Worm (Caenorhabditis elegans) whole organism, L4 larva: ENCODE measurements around the gene Y73F8A.22.
A peak's percentile ranks its signal among the peaks of the same experiment; 100 is the strongest.

Experiments used
- F26F4.8 ChIP-seq: fragments of 200-800 bp; sonication (Bioruptor generic); conservative IDR thresholded peaks from 2 replicates; pipeline ENCODE4 v1.3.6; 2022; ENCODE audit warnings: missing genetic modification characterization, missing compliant biosample characterization
- F49E8.2 ChIP-seq: sonication (generic microtip); optimal IDR thresholded peaks from 2 replicates; lab custom pipeline; 2016; ENCODE audit warnings: missing compliant biosample characterization, mild to moderate bottlenecking, missing genetic modification characterization, borderline replicate concordance
- R02D3.7 ChIP-seq: fragments of 150-350 bp; sonication (generic microtip); optimal IDR thresholded peaks from 3 replicates; lab custom pipeline; 2014; ENCODE audit warnings: missing biosample characterization, missing genetic modification characterization
- T20F7.1 ChIP-seq: fragments of 200-800 bp; sonication (Bioruptor generic); optimal IDR thresholded peaks from 2 replicates; lab custom pipeline; 2018; ENCODE audit warnings: mild to moderate bottlenecking, missing genetic modification characterization, missing compliant biosample characterization
- T26A8.4 ChIP-seq: fragments of 200-800 bp; sonication (Bioruptor generic); IDR thresholded peaks from 2 replicates; pipeline ENCODE4 v1.3.6; 2022; ENCODE audit warnings: missing genetic modification characterization, missing compliant biosample characterization
- Y105C5A.15 ChIP-seq: fragments of 200-800 bp; sonication (Bioruptor generic); IDR thresholded peaks from 2 replicates; pipeline ENCODE4 v1.3.6; 2022; ENCODE audit warnings: missing genetic modification characterization, missing compliant biosample characterization
- Y48G9A.11 ChIP-seq: fragments of 200-800 bp; sonication (Bioruptor generic); IDR thresholded peaks from 2 replicates; pipeline ENCODE4 v1.3.6; 2022; ENCODE audit warnings: missing genetic modification reagents, missing genetic modification characterization, missing compliant biosample characterization
- ZK337.2 ChIP-seq: fragments of 200-800 bp; sonication (Bioruptor generic); IDR thresholded peaks from 2 replicates; pipeline ENCODE4 v1.3.6; 2022; ENCODE audit warnings: missing genetic modification reagents, missing genetic modification characterization, missing compliant biosample characterization
- aha-1 ChIP-seq: fragments of 150-350 bp; peaks from one replicate; lab custom pipeline; 2014; ENCODE audit warnings: missing biosample characterization, missing genetic modification characterization
- arid-1 ChIP-seq: fragments of 200-800 bp; sonication (Bioruptor generic); conservative IDR thresholded peaks from 2 replicates; pipeline ENCODE4 v1.3.6; 2022; ENCODE audit warnings: missing genetic modification reagents, missing genetic modification characterization, missing compliant biosample characterization
- attf-4 ChIP-seq: sonication (generic microtip); optimal IDR thresholded peaks from 3 replicates; lab custom pipeline; 2017; ENCODE audit warnings: missing biosample characterization, missing genetic modification characterization
- ceh-28 ChIP-seq: fragments of 150-350 bp; optimal IDR thresholded peaks from 2 replicates; lab custom pipeline; 2014; ENCODE audit warnings: missing biosample characterization, missing genetic modification reagents, missing genetic modification characterization
- ceh-82 ChIP-seq: sonication (generic microtip); optimal IDR thresholded peaks from 2 replicates; lab custom pipeline; 2017; ENCODE audit warnings: missing biosample characterization, missing genetic modification characterization
- cey-2 ChIP-seq: sonication (generic microtip); optimal IDR thresholded peaks from 3 replicates; lab custom pipeline; 2017; ENCODE audit warnings: missing genetic modification characterization, mild to moderate bottlenecking, missing compliant biosample characterization, antibody characterized with exemption, borderline replicate concordance; ENCODE audit not compliant: insufficient read depth
- ctbp-1 ChIP-seq: fragments of 200-800 bp; sonication (Bioruptor generic); IDR thresholded peaks from 2 replicates; pipeline ENCODE4 v1.3.6; 2022; ENCODE audit warnings: missing genetic modification reagents, missing genetic modification characterization, missing compliant biosample characterization
- daf-16 ChIP-seq, 3 experiments: sonication (generic microtip); optimal IDR thresholded peaks; 2 replicates each; lab custom pipeline; 2016 to 2017; ENCODE audit warnings: missing genetic modification characterization in 3 of 3, missing genetic modification reagents in 3 of 3, mild to moderate bottlenecking in 2 of 3, missing compliant biosample characterization in 2 of 3, missing biosample characterization in 1 of 3, moderate library complexity in 1 of 3
- daf-19 ChIP-seq: fragments of 200-800 bp; sonication (Bioruptor generic); conservative IDR thresholded peaks from 2 replicates; pipeline ENCODE4 v1.3.6; 2022; ENCODE audit warnings: missing genetic modification characterization, missing compliant biosample characterization
- dmd-6 ChIP-seq: fragments of 200-800 bp; sonication (Bioruptor generic); IDR thresholded peaks from 2 replicates; pipeline ENCODE4 v1.3.6; 2022; ENCODE audit warnings: missing genetic modification reagents, missing genetic modification characterization, missing compliant biosample characterization
- dve-1 ChIP-seq: sonication (generic microtip); optimal IDR thresholded peaks from 2 replicates; lab custom pipeline; 2017; ENCODE audit warnings: antibody characterized with exemption, mild to moderate bottlenecking, missing genetic modification characterization, missing compliant biosample characterization; ENCODE audit not compliant: insufficient read depth
- gei-8 ChIP-seq: fragments of 200-800 bp; sonication (Bioruptor generic); optimal IDR thresholded peaks from 2 replicates; lab custom pipeline; 2018; ENCODE audit warnings: mild to moderate bottlenecking, missing genetic modification characterization, missing compliant biosample characterization
- hif-1 ChIP-seq, 2 experiments: sonication (generic microtip); optimal IDR thresholded peaks; 2 replicates each; lab custom pipeline; 2016 to 2017; ENCODE audit warnings: missing compliant biosample characterization in 2 of 2, missing genetic modification characterization in 2 of 2, missing genetic modification reagents in 2 of 2, missing genotype in 2 of 2, mild to moderate bottlenecking in 1 of 2
- hlh-11 ChIP-seq: fragments of 200-800 bp; sonication (Bioruptor generic); optimal IDR thresholded peaks from 2 replicates; lab custom pipeline; 2018; ENCODE audit warnings: mild to moderate bottlenecking, missing genetic modification characterization, missing compliant biosample characterization
- hlh-30 ChIP-seq: sonication (generic microtip); optimal IDR thresholded peaks from 2 replicates; lab custom pipeline; 2017; ENCODE audit warnings: antibody characterized with exemption, mild to moderate bottlenecking, missing genetic modification characterization, missing compliant biosample characterization; ENCODE audit not compliant: insufficient read depth
- jun-1 ChIP-seq: fragments of 150-350 bp; optimal IDR thresholded peaks from 2 replicates; lab custom pipeline; 2014; ENCODE audit warnings: missing biosample characterization, missing genetic modification reagents, missing genetic modification characterization
- lim-7 ChIP-seq: fragments of 200-800 bp; sonication (Bioruptor generic); IDR thresholded peaks from 2 replicates; pipeline ENCODE4 v1.3.6; 2022; ENCODE audit warnings: missing genetic modification characterization, missing compliant biosample characterization
- lin-1 ChIP-seq: fragments of 200-800 bp; sonication (Bioruptor generic); IDR thresholded peaks from 2 replicates; pipeline ENCODE4 v1.3.6; 2022; ENCODE audit warnings: missing genetic modification reagents, missing genetic modification characterization, missing compliant biosample characterization
- lin-15B ChIP-seq: fragments of 150-350 bp; sonication (generic microtip); optimal IDR thresholded peaks from 3 replicates; lab custom pipeline; 2014; ENCODE audit warnings: missing biosample characterization, missing genetic modification characterization
- lin-29 ChIP-seq: fragments of 200-800 bp; sonication (Bioruptor generic); IDR thresholded peaks from 2 replicates; pipeline ENCODE4 v1.3.6; 2022; ENCODE audit warnings: missing genetic modification reagents, missing genetic modification characterization, missing compliant biosample characterization
- lin-38 ChIP-seq: fragments of 200-800 bp; sonication (Bioruptor generic); IDR thresholded peaks from 2 replicates; pipeline ENCODE4 v1.3.6; 2022; ENCODE audit warnings: missing genetic modification reagents, missing genetic modification characterization, missing compliant biosample characterization
- mdl-1 ChIP-seq, 2 experiments: fragments of 150-350 bp in 1 of 2; sonication (generic microtip) in 1 of 2; optimal IDR thresholded peaks; 2 replicates each; lab custom pipeline; 2014 to 2017; ENCODE audit warnings: missing biosample characterization in 2 of 2, missing genetic modification characterization in 2 of 2
- mep-1 ChIP-seq: fragments of 150-350 bp; sonication (generic microtip); optimal IDR thresholded peaks from 3 replicates; lab custom pipeline; 2014; ENCODE audit warnings: missing biosample characterization, missing genetic modification characterization
- mes-2 ChIP-seq: sonication (generic microtip); optimal IDR thresholded peaks from 2 replicates; lab custom pipeline; 2016; ENCODE audit warnings: missing genotype, mild to moderate bottlenecking, missing genetic modification characterization, missing compliant biosample characterization; ENCODE audit not compliant: poor library complexity, severe bottlenecking
- mxl-2 ChIP-seq: fragments of 200-800 bp; sonication (Bioruptor generic); conservative IDR thresholded peaks from 2 replicates; pipeline ENCODE4 v1.3.6; 2022; ENCODE audit warnings: missing genetic modification reagents, missing genetic modification characterization, missing compliant biosample characterization
- mxl-3 ChIP-seq: fragments of 200-800 bp; sonication (Bioruptor generic); optimal IDR thresholded peaks from 2 replicates; lab custom pipeline; 2018; ENCODE audit warnings: mild to moderate bottlenecking, missing genetic modification characterization, missing compliant biosample characterization
- nhr-10 ChIP-seq: fragments of 150-350 bp; optimal IDR thresholded peaks from 2 replicates; lab custom pipeline; 2014; ENCODE audit warnings: missing biosample characterization, missing genetic modification characterization
- nhr-102 ChIP-seq: sonication (generic microtip); optimal IDR thresholded peaks from 2 replicates; lab custom pipeline; 2016; ENCODE audit warnings: mild to moderate bottlenecking, missing genetic modification characterization, moderate library complexity, missing compliant biosample characterization
- nhr-25 ChIP-seq: sonication (generic microtip); optimal IDR thresholded peaks from 2 replicates; lab custom pipeline; 2017; ENCODE audit warnings: missing genetic modification characterization, mild to moderate bottlenecking, missing compliant biosample characterization, antibody characterized with exemption, moderate library complexity, borderline replicate concordance; ENCODE audit not compliant: insufficient read depth
- nhr-28 ChIP-seq: fragments of 150-350 bp; optimal IDR thresholded peaks from 2 replicates; lab custom pipeline; 2014; ENCODE audit warnings: missing biosample characterization, missing genetic modification characterization
- nhr-42 ChIP-seq: fragments of 200-800 bp; sonication (Bioruptor generic); IDR thresholded peaks from 2 replicates; pipeline ENCODE4 v1.3.6; 2022; ENCODE audit warnings: missing genetic modification characterization, missing compliant biosample characterization
- pqm-1 ChIP-seq: sonication (generic microtip); optimal IDR thresholded peaks from 2 replicates; lab custom pipeline; 2017; ENCODE audit warnings: missing biosample characterization, missing genetic modification characterization
- rbr-2 ChIP-seq: sonication (generic microtip); optimal IDR thresholded peaks from 2 replicates; lab custom pipeline; 2016; ENCODE audit warnings: missing genotype, missing genetic modification characterization, missing compliant biosample characterization
- snpc-4 ChIP-seq: fragments of 150-350 bp; optimal IDR thresholded peaks from 2 replicates; lab custom pipeline; 2014; ENCODE audit warnings: missing biosample characterization, missing genetic modification characterization
- spr-1 ChIP-seq: sonication (generic microtip); optimal IDR thresholded peaks from 2 replicates; lab custom pipeline; 2016; ENCODE audit warnings: mild to moderate bottlenecking, missing genetic modification characterization, missing compliant biosample characterization
- tag-97 ChIP-seq: fragments of 200-800 bp; sonication (Bioruptor generic); IDR thresholded peaks from 2 replicates; pipeline ENCODE4 v1.3.6; 2022; ENCODE audit warnings: missing genetic modification characterization, missing compliant biosample characterization
- tra-1 ChIP-seq: fragments of 200-800 bp; sonication (Bioruptor generic); IDR thresholded peaks from 2 replicates; pipeline ENCODE4 v1.3.6; 2022; ENCODE audit warnings: missing genetic modification reagents, missing genetic modification characterization, missing compliant biosample characterization
- unc-62 ChIP-seq, 3 experiments: fragments of 150-350 bp in 1 of 3; sonication (generic microtip); optimal IDR thresholded peaks in 2 of 3; peaks in 1 of 3; 1 replicate in 1 of 3; 2 replicates in 2 of 3; lab custom pipeline; 2014 to 2017; ENCODE audit warnings: missing biosample characterization in 3 of 3, missing genetic modification characterization in 3 of 3, missing genetic modification reagents in 3 of 3, missing genotype in 1 of 3
- zfp-3 ChIP-seq: fragments of 200-800 bp; sonication (Bioruptor generic); conservative IDR thresholded peaks from 2 replicates; pipeline ENCODE4 v1.3.6; 2022; ENCODE audit warnings: missing genetic modification reagents, missing genetic modification characterization, missing compliant biosample characterization
- zip-11 ChIP-seq: fragments of 200-800 bp; sonication (Bioruptor generic); IDR thresholded peaks from 2 replicates; pipeline ENCODE4 v1.3.6; 2022; ENCODE audit warnings: missing genetic modification characterization, missing compliant biosample characterization

Y73F8A.22 gene

ce11 chrIV:15471430-15471829 is 30.2 kb upstream of the Y73F8A.22 start, which contains the start of gene ntl-11 (continued):
- TF ChIP-seq F49E8.2 (peak; percentile 97), T26A8.4 (GFP tag; lab: Robert Waterston, UW) (peak; percentile 98), mxl-3 (GFP tag; lab: Kevin White, UChicago) (peak; percentile 39), dve-1 (tag; lab: Kevin White, UChicago) (peak; percentile 99), rbr-2 (tag; lab: Kevin White, UChicago) (peak; percentile 96), ctbp-1 (GFP tag; lab: Robert Waterston, UW) (peak; percentile 93), nhr-102 (tag; lab: Kevin White, UChicago) (peak; percentile 97), nhr-28 (peak; percentile 77), hlh-11 (tag; lab: Kevin White, UChicago) (peak; percentile 94), ZK337.2 (GFP tag; lab: Robert Waterston, UW) (0 out of 2 replicates have a peak, but pooled peaks have one; percentile 53), zfp-3 (GFP tag; lab: Robert Waterston, UW) (peak; percentile 94), daf-16 (GFP tag; optimal IDR thresholded peaks at IDR 0.05; lab: Kevin White, UChicago) (peak in 1 of 2 experiments; percentile 92), daf-16 (tag; optimal IDR thresholded peaks at IDR 0.05; lab: Kevin White, UChicago) (peak; percentile 66), lin-1 (peak; percentile 77), mdl-1 (tag; optimal IDR thresholded peaks at IDR 0.05; lab: Kevin White, UChicago) (peak in 1 of 2 experiments; percentile 1), T20F7.1 (GFP tag; lab: Kevin White, UChicago) (peak; percentile 89), tag-97 (no peak), tra-1 (GFP tag; lab: Robert Waterston, UW) (peak; percentile 97), Y105C5A.15 (GFP tag; lab: Robert Waterston, UW) (0 out of 2 replicates have a peak, but pooled peaks have one; percentile 25), zip-11 (GFP tag; lab: Robert Waterston, UW) (no peak), mxl-2 (peak; percentile 81), nhr-10 (tag; lab: Kevin White, UChicago) (peak; percentile 68), mes-2 (peak; percentile 96), ceh-82 (tag; lab: Kevin White, UChicago) (no peak), arid-1 (GFP tag; lab: Robert Waterston, UW) (peak; percentile 85), cey-2 (no peak), Y48G9A.11 (GFP tag; lab: Robert Waterston, UW) (peak; percentile 71), spr-1 (tag; lab: Kevin White, UChicago) (peak; percentile 94), aha-1 (tag; lab: Kevin White, UChicago) (peak; percentile 99), daf-19 (peak; percentile 46; the same call in 1 of the 2 replicates), lin-38 (GFP tag; lab: Robert Waterston, UW) (peak; percentile 100), attf-4 (tag; lab: Kevin White, UChicago) (no peak), mep-1 (tag; lab: Kevin White, UChicago) (peak; percentile 97), ceh-28 (tag; lab: Kevin White, UChicago) (no peak), pqm-1 (tag; lab: Kevin White, UChicago) (peak; percentile 20), lim-7 (GFP tag; lab: Robert Waterston, UW) (peak; percentile 42; the same call in 1 of the 2 replicates), nhr-42 (GFP tag; lab: Robert Waterston, UW) (peak; percentile 96), jun-1 (peak; percentile 93), nhr-25 (tag; lab: Kevin White, UChicago) (peak; percentile 93), hif-1 (tag; optimal IDR thresholded peaks at IDR 0.05; lab: Kevin White, UChicago) (peak; percentile 66 to 82), gei-8 (GFP tag; lab: Kevin White, UChicago) (no peak), lin-29 (GFP tag; lab: Robert Waterston, UW) (peak; percentile 94), hlh-30 (tag; lab: Kevin White, UChicago) (peak; percentile 86), F26F4.8 (GFP tag; lab: Robert Waterston, UW) (no peak), dmd-6 (peak; percentile 96), lin-15B (tag; lab: Kevin White, UChicago) (peak; percentile 96), unc-62 (GFP tag; optimal IDR thresholded peaks at IDR 0.05 in 1 of 2; lab: Kevin White, UChicago) (peak in 1 of 2 experiments; percentile 99), unc-62 (tag; optimal IDR thresholded peaks at IDR 0.05; lab: Kevin White, UChicago) (no peak), R02D3.7 (no peak), snpc-4 (tag; lab: Kevin White, UChicago) (peak; percentile 34)
